Fruit fly (Drosophila melanogaster) S2 (cell line): Measurements from ENCODE around the gene CG33177.

Experiments used
- CG8478 ChIP-seq: fragments of >200 bp; optimal IDR thresholded peaks from 2 replicates; lab custom pipeline; 2018
- CTCF ChIP-seq, 2 experiments: fragments of >200 bp; optimal IDR thresholded peaks; 2 replicates each; lab custom pipeline; 2018

DNA sequence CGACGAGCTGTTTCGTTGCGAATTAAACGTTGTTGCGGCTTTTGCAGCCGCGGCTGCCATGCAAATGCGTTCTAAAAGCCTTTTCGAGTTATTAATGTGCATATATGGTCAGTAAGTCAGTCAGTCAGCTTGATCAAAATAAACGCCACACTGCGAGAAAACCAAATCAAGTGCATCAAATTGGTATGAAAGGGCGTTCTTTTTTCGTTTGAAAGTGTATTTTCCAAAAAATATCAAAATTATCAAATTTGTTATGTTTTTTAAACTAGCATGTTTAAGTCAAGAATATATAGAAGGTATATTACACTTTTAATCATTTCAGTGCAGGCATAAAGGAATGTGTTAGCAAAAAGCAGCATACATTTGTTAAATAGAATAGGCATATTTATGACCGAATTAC lies 38.7 kb upstream of the CG33177 start:
- TF ChIP-seq CG8478 (lab: Kevin White, UChicago) (no peak), CTCF (optimal IDR thresholded peaks at IDR 0.05; lab: Kevin White, UChicago) (no peak)
